Fruit fly (Drosophila melanogaster) whole organism, embryonic: ENCODE measurements around the gene Rab18.
A peak's percentile ranks its signal among the peaks of the same experiment; 100 is the strongest.

Experiments
- Abd-B ChIP-seq: fragments of 200-800 bp; sonication (Bioruptor generic); optimal IDR thresholded peaks from 2 replicates; lab custom pipeline; 2018; ENCODE audit warnings: missing biosample characterization, mild to moderate bottlenecking, missing genetic modification characterization, moderate library complexity
- Asciz ChIP-seq: fragments of 200-800 bp; sonication (Bioruptor generic); optimal IDR thresholded peaks from 2 replicates; lab custom pipeline; 2017; ENCODE audit warnings: missing biosample characterization, mild to moderate bottlenecking, missing genetic modification characterization, missing genetic modification reagents
- Atf3 ChIP-seq: fragments of 200-800 bp; sonication (Bioruptor generic); optimal IDR thresholded peaks from 3 replicates; lab custom pipeline; 2016; ENCODE audit warnings: missing biosample characterization, missing genetic modification characterization
- Blimp-1 ChIP-seq: fragments of 200-800 bp; sonication (Bioruptor generic); optimal IDR thresholded peaks from 3 replicates; lab custom pipeline; 2018; ENCODE audit warnings: missing biosample characterization, missing genetic modification characterization, mild to moderate bottlenecking, moderate library complexity, missing genetic modification reagents
- CG10543 ChIP-seq: fragments of 200-800 bp; sonication (Bioruptor generic); optimal IDR thresholded peaks from 3 replicates; lab custom pipeline; 2017; ENCODE audit warnings: missing biosample characterization, mild to moderate bottlenecking, missing genetic modification characterization, moderate library complexity
- CG12391 ChIP-seq: fragments of 200-800 bp; sonication (Bioruptor generic); optimal IDR thresholded peaks from 3 replicates; lab custom pipeline; 2018; ENCODE audit warnings: missing biosample characterization, mild to moderate bottlenecking, missing genetic modification characterization, moderate library complexity
- CG12744 ChIP-seq: fragments of 200-800 bp; sonication (Bioruptor generic); optimal IDR thresholded peaks from 2 replicates; lab custom pipeline; 2016; ENCODE audit warnings: missing biosample characterization, missing genetic modification characterization
- CG12769 ChIP-seq: fragments of 200-800 bp; sonication (Bioruptor generic); optimal IDR thresholded peaks from 2 replicates; lab custom pipeline; 2019; ENCODE audit warnings: missing biosample characterization, mild to moderate bottlenecking, missing genetic modification characterization, moderate library complexity
- CG13123 ChIP-seq: fragments of 200-800 bp; sonication (Bioruptor generic); optimal IDR thresholded peaks from 2 replicates; lab custom pipeline; 2016; ENCODE audit warnings: missing biosample characterization, missing genetic modification characterization
- CG14014 ChIP-seq: fragments of 200-800 bp; sonication (Bioruptor generic); IDR thresholded peaks from 2 replicates; pipeline ENCODE4 v1.3.6; 2022; ENCODE audit warnings: missing biosample characterization, missing genetic modification characterization
- CG14050 ChIP-seq: fragments of 200-800 bp; sonication (Bioruptor generic); IDR thresholded peaks from 3 replicates; pipeline ENCODE4 v1.3.6; 2022; ENCODE audit warnings: missing biosample characterization, missing genetic modification characterization
- CG14441 ChIP-seq: fragments of 200-800 bp; sonication (Bioruptor generic); IDR thresholded peaks from 2 replicates; pipeline ENCODE4 v1.3.6; 2022; ENCODE audit warnings: missing biosample characterization, missing genetic modification characterization
- CG15269 ChIP-seq: fragments of 200-800 bp; sonication (Bioruptor generic); optimal IDR thresholded peaks from 2 replicates; lab custom pipeline; 2018; ENCODE audit warnings: missing biosample characterization, mild to moderate bottlenecking, missing genetic modification characterization, moderate library complexity
- CG17361 ChIP-seq: fragments of 200-800 bp; sonication (Bioruptor generic); IDR thresholded peaks from 3 replicates; pipeline ENCODE4 v1.3.6; 2022; ENCODE audit warnings: missing biosample characterization, missing genetic modification characterization
- CG17385 ChIP-seq: fragments of 200-800 bp; sonication (Bioruptor generic); optimal IDR thresholded peaks from 3 replicates; lab custom pipeline; 2018; ENCODE audit warnings: missing biosample characterization, mild to moderate bottlenecking, missing genetic modification characterization
- CG17612 ChIP-seq: fragments of 200-800 bp; sonication (Bioruptor generic); IDR thresholded peaks from 2 replicates; pipeline ENCODE4 v1.3.6; 2022; ENCODE audit warnings: missing biosample characterization, missing genetic modification characterization
- CG17802 ChIP-seq: fragments of 200-800 bp; sonication (Bioruptor generic); optimal IDR thresholded peaks from 2 replicates; lab custom pipeline; 2018; ENCODE audit warnings: missing biosample characterization, mild to moderate bottlenecking, missing genetic modification characterization, moderate library complexity
- CG18262 ChIP-seq: fragments of 200-800 bp; optimal IDR thresholded peaks from 3 replicates; lab custom pipeline; 2019; ENCODE audit warnings: missing biosample characterization, mild to moderate bottlenecking, missing genetic modification characterization, moderate library complexity
- CG2129 ChIP-seq: fragments of 200-800 bp; sonication (Bioruptor generic); IDR thresholded peaks from 2 replicates; pipeline ENCODE4 v1.3.6; 2022; ENCODE audit warnings: missing biosample characterization, missing genetic modification characterization; ENCODE audit not compliant: partially characterized antibody
- CG4328 ChIP-seq: fragments of 200-800 bp; sonication (Bioruptor generic); optimal IDR thresholded peaks from 3 replicates; lab custom pipeline; 2017; ENCODE audit warnings: missing biosample characterization, missing genetic modification reagents, missing genetic modification characterization
- CG4707 ChIP-seq: fragments of 200-800 bp; sonication (Bioruptor generic); optimal IDR thresholded peaks from 2 replicates; lab custom pipeline; 2018; ENCODE audit warnings: missing biosample characterization, mild to moderate bottlenecking, missing genetic modification characterization, moderate library complexity
- CG4730 ChIP-seq: fragments of 200-800 bp; sonication (Bioruptor generic); IDR thresholded peaks from 2 replicates; pipeline ENCODE4 v1.3.6; 2022; ENCODE audit warnings: missing biosample characterization, missing genetic modification characterization
- CG7839 ChIP-seq: fragments of 200-800 bp; sonication (Bioruptor generic); optimal IDR thresholded peaks from 3 replicates; lab custom pipeline; 2018; ENCODE audit warnings: missing biosample characterization, mild to moderate bottlenecking, missing genetic modification characterization, moderate library complexity
- CG8290 ChIP-seq, 3 experiments: fragments of 200-800 bp; sonication (Bioruptor generic); optimal IDR thresholded peaks; 2 replicates each; lab custom pipeline; 2016 to 2019; ENCODE audit warnings: missing biosample characterization in 3 of 3, missing genetic modification characterization in 3 of 3, mild to moderate bottlenecking in 2 of 3, moderate library complexity in 1 of 3
- CG9727 ChIP-seq: fragments of 200-800 bp; sonication (Bioruptor generic); optimal IDR thresholded peaks from 3 replicates; lab custom pipeline; 2017; ENCODE audit warnings: missing biosample characterization, mild to moderate bottlenecking, missing genetic modification characterization
- CG9817 ChIP-seq: fragments of 200-800 bp; sonication (Bioruptor generic); optimal IDR thresholded peaks from 2 replicates; lab custom pipeline; 2018; ENCODE audit warnings: missing biosample characterization, mild to moderate bottlenecking, missing genetic modification characterization, moderate library complexity
- Ets97D ChIP-seq: fragments of 200-800 bp; sonication (Bioruptor generic); optimal IDR thresholded peaks from 3 replicates; lab custom pipeline; 2016; ENCODE audit warnings: missing biosample characterization, missing genetic modification characterization
- Fer1 ChIP-seq: fragments of 200-800 bp; sonication (Bioruptor generic); optimal IDR thresholded peaks from 2 replicates; lab custom pipeline; 2017; ENCODE audit warnings: missing biosample characterization, mild to moderate bottlenecking, missing genetic modification characterization
- Mrtf ChIP-seq: fragments of 200-800 bp; sonication (Bioruptor generic); IDR thresholded peaks from 3 replicates; pipeline ENCODE4 v1.3.6; 2022; ENCODE audit warnings: missing biosample characterization, missing genetic modification characterization
- NK7.1 ChIP-seq: fragments of 200-800 bp; sonication (Bioruptor generic); optimal IDR thresholded peaks from 3 replicates; lab custom pipeline; 2016; ENCODE audit warnings: missing biosample characterization, missing genetic modification characterization
- NfI ChIP-seq: fragments of 200-800 bp; sonication (Bioruptor generic); optimal IDR thresholded peaks from 3 replicates; lab custom pipeline; 2018; ENCODE audit warnings: missing biosample characterization, mild to moderate bottlenecking, missing genetic modification characterization, moderate library complexity
- Scr ChIP-seq: fragments of 200-800 bp; sonication (Bioruptor generic); IDR thresholded peaks from 2 replicates; pipeline ENCODE4 v1.3.6; 2022; ENCODE audit warnings: missing biosample characterization, missing genetic modification characterization; ENCODE audit not compliant: partially characterized antibody
- Ssrp ChIP-seq: fragments of 200-800 bp; sonication (Bioruptor generic); optimal IDR thresholded peaks from 2 replicates; lab custom pipeline; 2018; ENCODE audit warnings: missing biosample characterization, mild to moderate bottlenecking, missing genetic modification characterization, moderate library complexity
- al ChIP-seq: fragments of 200-800 bp; sonication (Bioruptor generic); IDR thresholded peaks from 2 replicates; pipeline ENCODE4 v1.3.6; 2022; ENCODE audit warnings: missing biosample characterization, missing genetic modification characterization
- chif ChIP-seq, 2 experiments: fragments of 200-800 bp; sonication (Bioruptor generic); optimal IDR thresholded peaks; 3 replicates each; lab custom pipeline; 2016; ENCODE audit warnings: missing biosample characterization in 2 of 2, missing genetic modification characterization in 2 of 2
- croc ChIP-seq: fragments of 200-800 bp; sonication (Bioruptor generic); conservative IDR thresholded peaks from 3 replicates; pipeline ENCODE4 v1.3.6; 2022; ENCODE audit warnings: missing biosample characterization, missing genetic modification characterization
- exex ChIP-seq: fragments of 200-800 bp; sonication (Bioruptor generic); optimal IDR thresholded peaks from 4 replicates; lab custom pipeline; 2018; ENCODE audit warnings: missing biosample characterization, mild to moderate bottlenecking, missing genetic modification characterization, moderate library complexity
- hb ChIP-seq: fragments of 200-800 bp; sonication (Bioruptor generic); IDR thresholded peaks from 3 replicates; pipeline ENCODE4 v1.3.6; 2022; ENCODE audit warnings: missing biosample characterization, missing genetic modification characterization; ENCODE audit not compliant: partially characterized antibody
- inv ChIP-seq: fragments of 200-800 bp; sonication (Bioruptor generic); IDR thresholded peaks from 2 replicates; pipeline ENCODE4 v1.3.6; 2022; ENCODE audit warnings: missing biosample characterization, missing genetic modification characterization; ENCODE audit not compliant: partially characterized antibody
- kni ChIP-seq: fragments of 200-800 bp; sonication (Bioruptor generic); optimal IDR thresholded peaks from 3 replicates; lab custom pipeline; 2017; ENCODE audit warnings: mild to moderate bottlenecking, missing biosample characterization, missing genetic modification reagents, missing genetic modification characterization
- knrl ChIP-seq: fragments of 200-800 bp; sonication (Bioruptor generic); IDR thresholded peaks from 3 replicates; pipeline ENCODE4 v1.3.6; 2022; ENCODE audit warnings: missing biosample characterization, missing genetic modification characterization; ENCODE audit not compliant: partially characterized antibody
- lbe ChIP-seq: fragments of 200-800 bp; sonication (Bioruptor generic); optimal IDR thresholded peaks from 2 replicates; lab custom pipeline; 2016; ENCODE audit warnings: missing biosample characterization, mild to moderate bottlenecking, missing genetic modification characterization
- lov ChIP-seq, 2 experiments: fragments of 200-800 bp in 1 of 2; fragments of >200 bp in 1 of 2; sonication (Bioruptor generic) in 1 of 2; IDR thresholded peaks in 1 of 2; optimal IDR thresholded peaks in 1 of 2; 2 replicates in 1 of 2; 3 replicates in 1 of 2; pipeline versions ENCODE4 v1.3.6 to Lab custom; 2017 to 2022; ENCODE audit warnings: missing biosample characterization in 1 of 2, missing genetic modification characterization in 1 of 2
- mld ChIP-seq: fragments of 200-800 bp; sonication (Bioruptor generic); IDR thresholded peaks from 3 replicates; pipeline ENCODE4 v1.3.6; 2022; ENCODE audit warnings: missing biosample characterization, missing genetic modification characterization; ENCODE audit not compliant: partially characterized antibody
- pb ChIP-seq: fragments of 200-800 bp; sonication (Bioruptor generic); optimal IDR thresholded peaks from 3 replicates; lab custom pipeline; 2016; ENCODE audit warnings: missing biosample characterization, missing genetic modification characterization
- slbo ChIP-seq: fragments of 200-800 bp; sonication (Bioruptor generic); IDR thresholded peaks from 2 replicates; pipeline ENCODE4 v1.3.6; 2022; ENCODE audit warnings: missing biosample characterization, missing genetic modification characterization

Gene Rab18

dm6 chrX:5679079-5679932 is 7.7 kb upstream of the Rab18 start (continued):
- TF ChIP-seq al (GFP tag; lab: Robert Waterston, UW): no peak
- TF ChIP-seq Blimp-1 (GFP tag; lab: Kevin White, UChicago): peak; percentile 61
- TF ChIP-seq CG4328 (GFP tag; lab: Kevin White, UChicago): no peak
- no peak for TF ChIP-seq pb (GFP tag; lab: Kevin White, UChicago)
- no peak for TF ChIP-seq inv
- peak; percentile 67 for TF ChIP-seq CG12391 (tag; lab: Kevin White, UChicago)
- peak; percentile 29 for TF ChIP-seq Abd-B (GFP tag; lab: Kevin White, UChicago)
- TF ChIP-seq CG14441 (GFP tag; lab: Robert Waterston, UW): no peak
- TF ChIP-seq CG12769 (tag; lab: Kevin White, UChicago): no peak
- TF ChIP-seq CG17385 (GFP tag; lab: Kevin White, UChicago): peak; percentile 28
- no peak for TF ChIP-seq CG17802 (tag; lab: Kevin White, UChicago)
- TF ChIP-seq CG9817 (tag; lab: Kevin White, UChicago): no peak
- peak; percentile 4 for TF ChIP-seq CG13123
- no peak for TF ChIP-seq CG7839 (tag; lab: Kevin White, UChicago)
- TF ChIP-seq hb (GFP tag; lab: Robert Waterston, UW): no peak

DNA sequence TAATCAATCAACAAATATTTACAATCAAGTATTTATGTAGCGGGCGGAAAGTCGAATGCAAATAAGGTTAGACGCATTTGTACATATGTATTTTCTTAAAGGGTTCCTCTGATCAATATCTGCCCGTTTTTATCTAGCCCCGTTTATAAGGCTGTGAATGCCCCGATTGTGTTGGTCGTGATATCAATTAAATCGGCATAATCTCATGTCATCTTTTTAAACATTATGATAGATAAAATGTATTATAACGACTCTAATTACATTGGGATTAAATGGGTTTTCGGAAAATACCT is 6.5 kb upstream of the Rab18 start:
- TF ChIP-seq al (GFP tag; lab: Robert Waterston, UW) (no peak), Ssrp (tag; lab: Kevin White, UChicago) (no peak), Mrtf (GFP tag; lab: Robert Waterston, UW) (0 out of 3 replicates have a peak, but pooled peaks have one; percentile 3), CG17612 (GFP tag; lab: Robert Waterston, UW) (peak; percentile 2; the same call in 1 of the 2 replicates), Fer1 (peak; percentile 18), kni (GFP tag; lab: Kevin White, UChicago) (peak; percentile 6), lov (optimal IDR thresholded peaks at IDR 0.05; lab: Kevin White, UChicago) (no peak), lov (GFP tag; IDR thresholded peaks at IDR 0.05; lab: Robert Waterston, UW) (no peak), CG12744 (GFP tag; lab: Kevin White, UChicago) (no peak), CG4730 (GFP tag; lab: Robert Waterston, UW) (no peak), CG15269 (tag; lab: Kevin White, UChicago) (no peak), lbe (no peak), CG4707 (no peak), CG10543 (peak; percentile 21), NfI (GFP tag; lab: Kevin White, UChicago) (no peak), knrl (GFP tag; lab: Robert Waterston, UW) (no peak), Scr (GFP tag; lab: Robert Waterston, UW) (no peak), Atf3 (GFP tag; lab: Kevin White, UChicago) (no peak), slbo (GFP tag; lab: Robert Waterston, UW) (no peak), CG9727 (GFP tag; lab: Kevin White, UChicago) (peak; percentile 42), CG18262 (no peak), CG8290 (GFP tag; optimal IDR thresholded peaks at IDR 0.05; lab: Kevin White, UChicago) (no peak), CG8290 (tag; optimal IDR thresholded peaks at IDR 0.05; lab: Kevin White, UChicago) (no peak), CG2129 (GFP tag; lab: Robert Waterston, UW) (no peak), croc (0 out of 3 replicates have a peak, but pooled peaks have one; percentile 10), exex (no peak), Asciz (peak; percentile 48), CG14050 (0 out of 3 replicates have a peak, but pooled peaks have one; percentile 5), NK7.1 (peak; percentile 1), chif (GFP tag; optimal IDR thresholded peaks at IDR 0.05; lab: Kevin White, UChicago) (peak in 1 of 2 experiments; percentile 40), mld (GFP tag; lab: Robert Waterston, UW) (no peak), Ets97D (GFP tag; lab: Kevin White, UChicago) (no peak), CG14014 (GFP tag; lab: Robert Waterston, UW) (peak; percentile 3; the same call in 1 of the 2 replicates), CG17361 (GFP tag; lab: Robert Waterston, UW) (peak; percentile 33; the same call in 1 of the 3 replicates)
